ENCODE assay signal across 3 fruit fly cellular contexts in genomic region chr3L:1794943-1795696, dm6.
TF ChIP-seq lines count a peak whose summit lies in the region.

Gene alpha-Spec (minus strand): TSS chr3L:1795328.
Gene dlt (minus strand): TSS chr3L:1795328.
Gene Cdc37 (plus strand): TSS chr3L:1795392.

TF ChIP-seq in whole organism, adult, 20 proteins besides CTCF, POLR2A, EP300 and RAD21 (continued from another document):
- TF ChIP-seq toe (GFP tag; optimal IDR thresholded peaks at IDR 0.05; lab: Kevin White, UChicago) (no peak), cnc (optimal IDR thresholded peaks at IDR 0.05; lab: Kevin White, UChicago) (no peak)
TF ChIP-seq in whole organism, adult: peak in this region for 7.

TF ChIP-seq in whole organism, embryonic, 481 proteins besides CTCF, POLR2A, EP300 and RAD21 (continued from another document and continues in another):
- TF ChIP-seq CG10654 (GFP tag; optimal IDR thresholded peaks at IDR 0.05; lab: Kevin White, UChicago) (no peak), hbn (GFP tag; IDR thresholded peaks at IDR 0.05; lab: Robert Waterston, UW; ENCODE audit: partially characterized antibody) (peak; percentile 73), luna (GFP tag; optimal IDR thresholded peaks at IDR 0.05; lab: Kevin White, UChicago) (no peak), CG18619 (GFP tag; optimal IDR thresholded peaks at IDR 0.05; lab: Kevin White, UChicago) (no peak), CG7786 (GFP tag; optimal IDR thresholded peaks at IDR 0.05; lab: Kevin White, UChicago) (no peak), h (optimal IDR thresholded peaks at IDR 0.05; lab: Kevin White, UChicago) (no peak), Bdp1 (GFP tag; optimal IDR thresholded peaks at IDR 0.05; lab: Kevin White, UChicago) (no peak), E2f1 (GFP tag; IDR thresholded peaks at IDR 0.05; lab: Robert Waterston, UW) (no peak), Vsx1 (GFP tag; optimal IDR thresholded peaks at IDR 0.05; lab: Kevin White, UChicago) (no peak), sr (GFP tag; IDR thresholded peaks at IDR 0.05; lab: Robert Waterston, UW) (no peak), CG15073 (GFP tag; optimal IDR thresholded peaks at IDR 0.05; lab: Kevin White, UChicago) (no peak), CG6765 (GFP tag; optimal IDR thresholded peaks at IDR 0.05; lab: Kevin White, UChicago) (no peak), CG7745 (tag; optimal IDR thresholded peaks at IDR 0.05; lab: Kevin White, UChicago) (no peak), btn (GFP tag; optimal IDR thresholded peaks at IDR 0.05; lab: Kevin White, UChicago) (no peak), Ets65A (GFP tag; lab: Kevin White, UChicago) (no peak), CG4730 (GFP tag; IDR thresholded peaks at IDR 0.05; lab: Robert Waterston, UW) (no peak), sens (GFP tag; lab: Kevin White, UChicago) (peak; percentile 84), prd (optimal IDR thresholded peaks at IDR 0.05; lab: Kevin White, UChicago) (no peak), prd (GFP tag; IDR thresholded peaks at IDR 0.05; lab: Robert Waterston, UW) (no peak), sd (tag; optimal IDR thresholded peaks at IDR 0.05; lab: Kevin White, UChicago) (no peak), nau (GFP tag; optimal IDR thresholded peaks at IDR 0.05; lab: Kevin White, UChicago) (no peak), fru (optimal IDR thresholded peaks at IDR 0.05; lab: Kevin White, UChicago) (no peak), ATbp (GFP tag; optimal IDR thresholded peaks at IDR 0.05; lab: Kevin White, UChicago) (no peak), CG7987 (GFP tag; optimal IDR thresholded peaks at IDR 0.05; lab: Kevin White, UChicago) (no peak), CG34376 (GFP tag; optimal IDR thresholded peaks at IDR 0.05; lab: Kevin White, UChicago) (peak; percentile 31), vfl (GFP tag; optimal IDR thresholded peaks at IDR 0.05; lab: Kevin White, UChicago) (no peak), Lim3 (GFP tag; IDR thresholded peaks at IDR 0.05; lab: Robert Waterston, UW) (no peak), ash1 (GFP tag; optimal IDR thresholded peaks at IDR 0.05; lab: Kevin White, UChicago) (no peak), pho (GFP tag; optimal IDR thresholded peaks at IDR 0.05; lab: Kevin White, UChicago) (no peak), Elba2 (GFP tag; optimal IDR thresholded peaks at IDR 0.05; lab: Kevin White, UChicago) (no peak), Xbp1 (GFP tag; optimal IDR thresholded peaks at IDR 0.05; lab: Kevin White, UChicago) (peak; percentile 17), Ada2b (GFP tag; IDR thresholded peaks at IDR 0.05; lab: Robert Waterston, UW) (no peak), CG9797 (GFP tag; optimal IDR thresholded peaks at IDR 0.05; lab: Kevin White, UChicago) (peak; percentile 88), vnd (GFP tag; IDR thresholded peaks at IDR 0.05; lab: Robert Waterston, UW; ENCODE audit: partially characterized antibody) (peak; percentile 78), exex (tag; optimal IDR thresholded peaks at IDR 0.05; lab: Kevin White, UChicago) (peak; percentile 33), fd64A (GFP tag; optimal IDR thresholded peaks at IDR 0.05; lab: Kevin White, UChicago) (no peak), row (GFP tag; IDR thresholded peaks at IDR 0.05; lab: Robert Waterston, UW) (peak; percentile 31; the same call in 1 of the 3 replicates), gem (tag; optimal IDR thresholded peaks at IDR 0.05; lab: Kevin White, UChicago) (no peak), Sin3A (optimal IDR thresholded peaks at IDR 0.05; lab: Kevin White, UChicago) (peak; percentile 80), pzg (GFP tag; optimal IDR thresholded peaks at IDR 0.05; lab: Kevin White, UChicago) (peak; percentile 84), CG10274 (GFP tag; optimal IDR thresholded peaks at IDR 0.05; lab: Kevin White, UChicago) (no peak), CG8281 (tag; optimal IDR thresholded peaks at IDR 0.05; lab: Kevin White, UChicago) (peak; percentile 97), Sox102F (GFP tag; optimal IDR thresholded peaks at IDR 0.05; lab: Kevin White, UChicago) (no peak), Dp (GFP tag; optimal IDR thresholded peaks at IDR 0.05; lab: Kevin White, UChicago) (peak; percentile 47), CG32532 (GFP tag; IDR thresholded peaks at IDR 0.05; lab: Robert Waterston, UW) (peak; percentile 9; the same call in 1 of the 2 replicates), HLHmδ (GFP tag; optimal IDR thresholded peaks at IDR 0.05; lab: Kevin White, UChicago) (no peak), Optix (GFP tag; IDR thresholded peaks at IDR 0.05; lab: Robert Waterston, UW) (no peak), dysf (GFP tag; IDR thresholded peaks at IDR 0.05; lab: Robert Waterston, UW) (0 out of 3 replicates have a peak, but pooled peaks have one; percentile 16), ind (GFP tag; optimal IDR thresholded peaks at IDR 0.05; lab: Kevin White, UChicago) (no peak), HmgZ (tag; optimal IDR thresholded peaks at IDR 0.05; lab: Kevin White, UChicago) (peak; percentile 32), CG34224 (GFP tag; IDR thresholded peaks at IDR 0.05; lab: Robert Waterston, UW; ENCODE audit: partially characterized antibody) (peak; percentile 73; the same call in 2 of the 3 replicates), lilli (GFP tag; optimal IDR thresholded peaks at IDR 0.05; lab: Kevin White, UChicago) (peak; percentile 15), CG9437 (GFP tag; optimal IDR thresholded peaks at IDR 0.05; lab: Kevin White, UChicago) (peak; percentile 5), CG6654 (GFP tag; optimal IDR thresholded peaks at IDR 0.05; lab: Kevin White, UChicago) (no peak), CG9817 (tag; optimal IDR thresholded peaks at IDR 0.05; lab: Kevin White, UChicago) (no peak), lab (GFP tag; optimal IDR thresholded peaks at IDR 0.05; lab: Kevin White, UChicago) (no peak), CG4404 (GFP tag; IDR thresholded peaks at IDR 0.05; lab: Robert Waterston, UW) (no peak), otp (GFP tag; IDR thresholded peaks at IDR 0.05; lab: Robert Waterston, UW) (no peak), CG6272 (GFP tag; IDR thresholded peaks at IDR 0.05; lab: Robert Waterston, UW) (no peak), CG13424 (tag; optimal IDR thresholded peaks at IDR 0.05; lab: Kevin White, UChicago) (peak; percentile 12), Awh (GFP tag; IDR thresholded peaks at IDR 0.05; lab: Robert Waterston, UW) (no peak), BtbVII (GFP tag; optimal IDR thresholded peaks at IDR 0.05; lab: Kevin White, UChicago) (no peak), CG12391 (tag; optimal IDR thresholded peaks at IDR 0.05; lab: Kevin White, UChicago) (peak; percentile 44), CG10321 (GFP tag; IDR thresholded peaks at IDR 0.05; lab: Robert Waterston, UW) (no peak; the same call in 1 of the 2 replicates), CG43689 (GFP tag; IDR thresholded peaks at IDR 0.05; lab: Robert Waterston, UW) (no peak), CG13775 (GFP tag; optimal IDR thresholded peaks at IDR 0.05; lab: Kevin White, UChicago) (peak; percentile 39), NFAT (GFP tag; IDR thresholded peaks at IDR 0.05; lab: Robert Waterston, UW) (0 out of 2 replicates have a peak, but pooled peaks have one; percentile 16)

TF ChIP-seq in whole organism, prepupa, 60 proteins besides CTCF, POLR2A, EP300 and RAD21 (continued from another document):
- TF ChIP-seq CG10631 (GFP tag; optimal IDR thresholded peaks at IDR 0.05; lab: Kevin White, UChicago) (no peak), fd85E (GFP tag; optimal IDR thresholded peaks at IDR 0.05; lab: Kevin White, UChicago) (no peak), dac (GFP tag; optimal IDR thresholded peaks at IDR 0.05; lab: Kevin White, UChicago) (no peak), CG6854 (GFP tag; optimal IDR thresholded peaks at IDR 0.05; lab: Kevin White, UChicago) (no peak), CG3032 (tag; optimal IDR thresholded peaks at IDR 0.05; lab: Kevin White, UChicago) (peak; percentile 21), esn (GFP tag; optimal IDR thresholded peaks at IDR 0.05; lab: Kevin White, UChicago) (peak; percentile 39), CG15336 (GFP tag; IDR thresholded peaks at IDR 0.05; lab: Robert Waterston, UW) (no peak; the same call in 1 of the 2 replicates), Gug (GFP tag; IDR thresholded peaks at IDR 0.05; lab: Robert Waterston, UW) (no peak), Sox14 (GFP tag; optimal IDR thresholded peaks at IDR 0.05; lab: Kevin White, UChicago) (peak; percentile 70), fd59A (GFP tag; optimal IDR thresholded peaks at IDR 0.05; lab: Kevin White, UChicago) (no peak), pdm3 (GFP tag; optimal IDR thresholded peaks at IDR 0.05; lab: Kevin White, UChicago) (no peak), eg (GFP tag; IDR thresholded peaks at IDR 0.05; lab: Robert Waterston, UW) (0 out of 3 replicates have a peak, but pooled peaks have one; percentile 29), CG6792 (GFP tag; optimal IDR thresholded peaks at IDR 0.05; lab: Kevin White, UChicago) (no peak), CG8632 (GFP tag; optimal IDR thresholded peaks at IDR 0.05; lab: Kevin White, UChicago) (no peak), Eip93F (GFP tag; optimal IDR thresholded peaks at IDR 0.05; lab: Kevin White, UChicago) (no peak), Eip78C (GFP tag; lab: Kevin White, UChicago) (no peak), CG9139 (GFP tag; optimal IDR thresholded peaks at IDR 0.05; lab: Kevin White, UChicago) (no peak), dsx (GFP tag; optimal IDR thresholded peaks at IDR 0.05; lab: Kevin White, UChicago; ENCODE audit: poor library complexity, severe bottlenecking) (peak; percentile 49), topi (GFP tag; optimal IDR thresholded peaks at IDR 0.05; lab: Kevin White, UChicago) (no peak), CG6276 (GFP tag; optimal IDR thresholded peaks at IDR 0.05; lab: Kevin White, UChicago) (no peak), Hr39 (GFP tag; optimal IDR thresholded peaks at IDR 0.05; lab: Kevin White, UChicago) (no peak), fkh (GFP tag; optimal IDR thresholded peaks at IDR 0.05; lab: Kevin White, UChicago) (no peak), CG6163 (GFP tag; IDR thresholded peaks at IDR 0.05; lab: Robert Waterston, UW) (no peak), Sox15 (GFP tag; optimal IDR thresholded peaks at IDR 0.05; lab: Kevin White, UChicago) (no peak), svp (GFP tag; lab: Kevin White, UChicago) (no peak), CG32006 (GFP tag; optimal IDR thresholded peaks at IDR 0.05; lab: Kevin White, UChicago) (no peak), CG3919 (GFP tag; optimal IDR thresholded peaks at IDR 0.05; lab: Kevin White, UChicago) (no peak), vri (GFP tag; optimal IDR thresholded peaks at IDR 0.05; lab: Kevin White, UChicago) (no peak), Eip75B (GFP tag; optimal IDR thresholded peaks at IDR 0.05; lab: Kevin White, UChicago) (no peak), Met (GFP tag; optimal IDR thresholded peaks at IDR 0.05; lab: Kevin White, UChicago) (no peak), CG10669 (GFP tag; optimal IDR thresholded peaks at IDR 0.05; lab: Kevin White, UChicago) (no peak), Lpt (GFP tag; optimal IDR thresholded peaks at IDR 0.05; lab: Kevin White, UChicago) (no peak), Sox102F (GFP tag; optimal IDR thresholded peaks at IDR 0.05; lab: Kevin White, UChicago) (no peak)
